Fruit fly (Drosophila melanogaster) whole organism, adult: Measurements from ENCODE around the gene BigH1.
A peak's percentile ranks its signal among the peaks of the same experiment; 100 is the strongest.

Experiments used
- CG11617 ChIP-seq: fragments of 200-800 bp; sonication (Bioruptor generic); optimal IDR thresholded peaks from 2 replicates; lab custom pipeline; 2017; ENCODE audit warnings: mild to moderate bottlenecking, missing biosample characterization, missing genetic modification reagents, missing genetic modification characterization
- CG12768 ChIP-seq: fragments of 200-800 bp; sonication (Bioruptor generic); optimal IDR thresholded peaks from 2 replicates; lab custom pipeline; 2017; ENCODE audit warnings: missing biosample characterization, missing genetic modification characterization, mild to moderate bottlenecking, moderate library complexity, missing genetic modification reagents
- CG14711 ChIP-seq: fragments of 200-800 bp; sonication (Bioruptor generic); optimal IDR thresholded peaks from 2 replicates; lab custom pipeline; 2018; ENCODE audit warnings: missing biosample characterization, mild to moderate bottlenecking, missing genetic modification characterization, moderate library complexity
- CG1620 ChIP-seq: fragments of 200-800 bp; sonication (Bioruptor generic); optimal IDR thresholded peaks from 2 replicates; lab custom pipeline; 2016; ENCODE audit warnings: missing biosample characterization, missing genetic modification characterization
- CG33017 ChIP-seq: fragments of 200-800 bp; sonication (Bioruptor generic); optimal IDR thresholded peaks from 2 replicates; lab custom pipeline; 2018; ENCODE audit warnings: missing biosample characterization, mild to moderate bottlenecking, missing genetic modification characterization, moderate library complexity
- CG5204 ChIP-seq: fragments of 200-800 bp; sonication (Bioruptor generic); optimal IDR thresholded peaks from 2 replicates; lab custom pipeline; 2016; ENCODE audit warnings: missing biosample characterization, missing genetic modification characterization
- CG7045 ChIP-seq: fragments of 200-800 bp; sonication (Bioruptor generic); optimal IDR thresholded peaks from 2 replicates; lab custom pipeline; 2017; ENCODE audit warnings: missing biosample characterization, mild to moderate bottlenecking, missing genetic modification characterization
- CG7101 ChIP-seq: fragments of 200-800 bp; sonication (Bioruptor generic); optimal IDR thresholded peaks from 2 replicates; lab custom pipeline; 2018; ENCODE audit warnings: missing biosample characterization, mild to moderate bottlenecking, missing genetic modification characterization, moderate library complexity
- Clk ChIP-seq: fragments of 200-800 bp; sonication (Bioruptor generic); optimal IDR thresholded peaks from 2 replicates; lab custom pipeline; 2017; ENCODE audit warnings: missing biosample characterization, missing genetic modification characterization
- Crg-1 ChIP-seq: fragments of 200-800 bp; sonication (Bioruptor generic); optimal IDR thresholded peaks from 2 replicates; lab custom pipeline; 2016; ENCODE audit warnings: missing biosample characterization, missing genetic modification characterization
- Hr96 ChIP-seq: fragments of 200-800 bp; sonication (Bioruptor generic); optimal IDR thresholded peaks from 2 replicates; lab custom pipeline; 2016; ENCODE audit warnings: missing biosample characterization, missing genetic modification characterization
- Mnt ChIP-seq: fragments of 200-800 bp; sonication (Bioruptor generic); optimal IDR thresholded peaks from 2 replicates; lab custom pipeline; 2016; ENCODE audit warnings: missing biosample characterization, mild to moderate bottlenecking, missing genetic modification characterization
- bab1 ChIP-seq: fragments of 200-800 bp; sonication (Bioruptor generic); optimal IDR thresholded peaks from 3 replicates; lab custom pipeline; 2019; ENCODE audit warnings: missing biosample characterization, mild to moderate bottlenecking, missing genetic modification characterization, moderate library complexity
- cic ChIP-seq: fragments of 200-800 bp; sonication (Bioruptor generic); optimal IDR thresholded peaks from 2 replicates; lab custom pipeline; 2017; ENCODE audit warnings: missing biosample characterization, mild to moderate bottlenecking, missing genetic modification characterization, moderate library complexity
- cnc ChIP-seq, 2 experiments: fragments of >200 bp; optimal IDR thresholded peaks; 2 replicates each; lab custom pipeline; 2017
- kay ChIP-seq: fragments of 200-800 bp; sonication (Bioruptor generic); peaks from one replicate; lab custom pipeline; 2016; ENCODE audit warnings: missing biosample characterization, missing genetic modification characterization, borderline replicate concordance
- ovo ChIP-seq: fragments of 200-800 bp; sonication (Bioruptor generic); optimal IDR thresholded peaks from 2 replicates; lab custom pipeline; 2016; ENCODE audit warnings: missing biosample characterization, missing genetic modification characterization
- pad ChIP-seq: fragments of 200-800 bp; sonication (Bioruptor generic); optimal IDR thresholded peaks from 3 replicates; lab custom pipeline; 2017; ENCODE audit warnings: missing biosample characterization, missing genetic modification characterization, mild to moderate bottlenecking, moderate library complexity, missing genetic modification reagents
- tj ChIP-seq: fragments of 200-800 bp; sonication (Bioruptor generic); optimal IDR thresholded peaks from 3 replicates; lab custom pipeline; 2017; ENCODE audit warnings: missing biosample characterization, mild to moderate bottlenecking, missing genetic modification characterization, moderate library complexity
- toe ChIP-seq: fragments of 200-800 bp; sonication (Bioruptor generic); optimal IDR thresholded peaks from 2 replicates; lab custom pipeline; 2016; ENCODE audit warnings: missing biosample characterization, missing genetic modification characterization

BigH1 gene

DNA sequence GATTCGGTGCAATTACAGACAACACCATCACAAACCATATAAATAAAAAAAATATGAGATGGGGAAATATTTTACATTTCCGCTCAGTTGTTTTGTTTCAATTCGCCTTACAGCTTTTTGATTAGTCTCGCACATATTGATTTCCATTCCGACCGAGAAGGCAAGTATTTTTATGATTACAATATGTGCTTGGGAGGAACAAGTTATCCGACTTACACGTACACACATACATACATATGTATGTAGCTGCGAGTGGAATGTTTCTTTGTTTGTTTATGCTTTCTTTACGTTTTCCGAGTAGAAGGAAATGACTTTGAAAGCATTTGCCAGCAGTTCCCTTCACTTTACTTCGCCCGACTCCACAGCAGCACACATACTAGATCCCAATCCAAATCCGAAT is 12.9 kb upstream of the BigH1 start:
- TF ChIP-seq pad = peak; percentile 78
- no peak for TF ChIP-seq Clk (GFP tag; lab: Kevin White, UChicago)
- TF ChIP-seq CG12768 = no peak

DNA sequence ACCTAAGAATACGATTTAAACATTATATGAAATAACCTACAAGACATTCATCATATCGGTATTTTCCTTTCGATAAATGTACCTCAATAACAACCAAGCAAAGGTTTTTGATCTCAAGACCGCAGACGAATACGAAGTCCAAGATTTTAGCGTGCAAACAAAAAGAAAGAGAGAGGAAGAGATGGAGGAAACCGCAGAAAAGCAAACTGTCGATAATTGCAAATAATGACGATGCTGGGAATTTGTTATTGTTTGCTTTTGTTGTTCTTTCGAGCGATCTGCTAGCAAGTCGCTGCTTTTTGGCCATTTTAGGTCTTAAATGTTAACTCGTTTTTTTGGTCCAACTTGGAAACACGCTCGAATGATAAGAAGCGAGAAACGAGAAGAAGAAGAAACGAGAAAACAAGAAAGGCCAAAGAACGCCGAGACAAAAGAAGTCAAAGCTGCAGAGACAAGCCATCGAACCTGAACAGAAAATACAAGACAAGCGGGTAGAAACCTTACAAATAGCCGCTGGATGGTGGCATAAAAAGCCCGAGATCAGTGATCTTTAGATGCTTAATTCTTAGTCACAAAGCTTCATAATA is 12.1 kb upstream of the BigH1 start:
- TF ChIP-seq pad = no peak
- no peak for TF ChIP-seq toe (GFP tag; lab: Kevin White, UChicago)
- TF ChIP-seq CG1620 (GFP tag; lab: Kevin White, UChicago) = no peak
- no peak for TF ChIP-seq CG7101 (tag; lab: Kevin White, UChicago)
- no peak for TF ChIP-seq CG7045 (GFP tag; lab: Kevin White, UChicago)
- TF ChIP-seq kay (GFP tag; lab: Kevin White, UChicago) = no peak
- TF ChIP-seq Hr96 (GFP tag; lab: Kevin White, UChicago) = no peak
- TF ChIP-seq CG12768 = no peak

DNA sequence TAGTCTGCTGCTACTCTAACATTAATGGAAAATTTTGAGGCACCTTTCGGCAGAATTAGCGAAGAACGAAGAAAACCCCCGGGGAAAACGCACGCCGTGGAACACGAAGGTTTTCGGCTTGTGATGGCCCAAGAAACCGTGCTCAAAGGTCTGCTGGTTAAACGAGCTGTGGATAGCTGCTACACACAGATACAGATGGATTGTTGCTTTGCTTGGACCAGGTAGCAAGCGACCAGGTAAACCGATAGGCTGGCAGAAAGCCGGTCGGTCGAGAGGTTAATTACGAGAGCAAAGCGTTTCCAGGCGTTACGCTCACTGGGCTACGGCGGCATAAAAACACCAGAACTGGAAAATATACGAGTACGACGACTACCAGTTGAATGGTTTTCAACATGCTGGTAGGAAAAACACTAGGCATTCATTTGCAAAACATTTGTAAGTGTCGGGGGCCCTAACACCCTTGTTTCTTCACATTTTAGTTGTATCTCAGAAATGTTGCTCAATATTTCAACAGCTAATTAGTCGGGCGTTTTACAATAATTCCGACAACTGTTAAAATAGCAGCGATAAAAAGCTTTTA is 10.9 kb upstream of the BigH1 start:
- no peak for TF ChIP-seq toe (GFP tag; lab: Kevin White, UChicago)
- no peak for TF ChIP-seq Clk (GFP tag; lab: Kevin White, UChicago)
- TF ChIP-seq tj (GFP tag; lab: Kevin White, UChicago) = no peak
- TF ChIP-seq CG12768 = no peak

DNA sequence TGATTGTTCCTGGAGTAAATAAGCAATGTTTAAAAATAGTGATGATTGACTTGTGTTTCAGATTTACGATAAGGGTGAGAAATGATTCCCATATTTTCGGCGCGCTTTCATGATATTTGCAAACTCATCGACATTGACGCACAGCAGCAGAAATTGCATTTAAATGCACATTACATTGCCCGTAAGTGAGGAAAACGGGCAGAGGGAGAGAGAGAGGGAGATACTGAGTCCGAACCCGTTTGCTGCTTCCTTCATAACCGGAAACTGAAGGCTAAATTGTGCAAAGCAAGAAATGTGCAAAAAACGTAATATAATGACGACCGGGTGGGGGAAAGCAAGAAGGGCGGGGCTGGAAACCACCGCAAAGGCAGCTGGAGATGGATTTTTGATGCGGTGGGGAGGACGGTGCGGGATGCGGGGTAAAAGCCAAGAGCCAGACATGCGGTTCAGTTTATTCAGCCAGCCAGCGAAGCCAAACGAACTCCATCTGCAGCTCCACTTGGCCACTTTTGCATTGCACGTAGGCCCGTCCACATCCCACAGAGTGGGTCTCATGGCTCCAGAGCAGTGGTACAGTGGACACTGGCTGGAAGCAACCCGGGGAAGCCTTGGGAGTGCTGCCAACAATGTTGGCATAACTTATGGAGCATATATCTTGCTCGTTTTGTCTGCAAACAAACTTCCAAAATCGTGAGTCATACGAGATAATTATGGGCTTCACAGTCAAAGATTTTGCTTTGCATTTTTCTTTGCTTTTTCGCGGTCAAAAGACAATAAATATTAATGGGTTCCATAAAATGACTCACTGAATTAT is 10.0 kb upstream of the BigH1 start:
- TF ChIP-seq Clk (GFP tag; lab: Kevin White, UChicago) = no peak
- peak; percentile 49 to 56 for TF ChIP-seq cnc (optimal IDR thresholded peaks at IDR 0.05; lab: Kevin White, UChicago)
- TF ChIP-seq CG7045 (GFP tag; lab: Kevin White, UChicago) = peak; percentile 5
- TF ChIP-seq tj (GFP tag; lab: Kevin White, UChicago) = peak; percentile 82
- no peak for TF ChIP-seq Hr96 (GFP tag; lab: Kevin White, UChicago)

DNA sequence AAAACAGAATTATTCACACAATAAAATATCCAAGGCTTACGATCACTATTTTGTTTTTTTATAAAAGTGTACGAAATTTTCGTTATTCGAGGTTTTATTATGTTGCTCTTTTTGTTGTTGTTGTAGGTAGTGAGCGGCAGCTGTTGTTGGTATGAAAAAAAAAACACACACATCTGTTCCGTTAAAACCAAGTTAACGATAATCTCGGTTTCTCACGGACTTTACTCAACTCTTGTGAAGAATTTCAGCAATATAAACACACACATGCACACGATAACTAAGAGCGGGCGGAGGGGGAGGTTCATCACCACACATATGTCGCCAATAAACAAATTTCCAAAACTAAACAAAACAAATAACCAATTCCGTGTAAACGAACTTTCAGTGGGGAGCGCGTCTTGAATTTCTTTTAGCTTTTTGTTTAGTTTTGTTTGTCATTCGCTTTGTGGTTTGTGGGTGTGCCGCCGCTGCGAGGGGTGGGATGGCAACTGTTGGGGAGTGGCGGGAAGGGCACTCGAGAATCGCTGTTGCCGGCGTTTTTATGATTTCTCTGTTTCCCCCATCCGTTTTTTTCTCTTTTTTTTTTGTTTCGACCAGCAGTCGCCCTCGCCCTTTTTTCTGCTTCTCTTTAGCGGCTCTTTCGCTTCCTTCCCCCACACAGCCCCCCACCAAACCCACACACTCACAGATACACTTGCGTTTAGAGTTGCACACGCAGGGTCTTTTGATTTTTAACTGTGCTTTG is 8.8 kb upstream of the BigH1 start:
- TF ChIP-seq pad (no peak), kay (GFP tag; lab: Kevin White, UChicago) (peak; percentile 57), CG1620 (GFP tag; lab: Kevin White, UChicago) (no peak), CG11617 (GFP tag; lab: Kevin White, UChicago) (no peak), Hr96 (GFP tag; lab: Kevin White, UChicago) (no peak), ovo (GFP tag; lab: Kevin White, UChicago) (no peak), CG12768 (no peak), CG5204 (no peak), Mnt (GFP tag; lab: Kevin White, UChicago) (no peak), bab1 (no peak), CG33017 (tag; lab: Kevin White, UChicago) (no peak), toe (GFP tag; lab: Kevin White, UChicago) (no peak), CG14711 (tag; lab: Kevin White, UChicago) (no peak), tj (GFP tag; lab: Kevin White, UChicago) (peak; percentile 98), cic (no peak), cnc (optimal IDR thresholded peaks at IDR 0.05; lab: Kevin White, UChicago) (peak in 1 of 2 experiments; percentile 52), Clk (GFP tag; lab: Kevin White, UChicago) (no peak), CG7045 (GFP tag; lab: Kevin White, UChicago) (no peak), Crg-1 (GFP tag; lab: Kevin White, UChicago) (peak; percentile 35), CG7101 (tag; lab: Kevin White, UChicago) (no peak)

DNA sequence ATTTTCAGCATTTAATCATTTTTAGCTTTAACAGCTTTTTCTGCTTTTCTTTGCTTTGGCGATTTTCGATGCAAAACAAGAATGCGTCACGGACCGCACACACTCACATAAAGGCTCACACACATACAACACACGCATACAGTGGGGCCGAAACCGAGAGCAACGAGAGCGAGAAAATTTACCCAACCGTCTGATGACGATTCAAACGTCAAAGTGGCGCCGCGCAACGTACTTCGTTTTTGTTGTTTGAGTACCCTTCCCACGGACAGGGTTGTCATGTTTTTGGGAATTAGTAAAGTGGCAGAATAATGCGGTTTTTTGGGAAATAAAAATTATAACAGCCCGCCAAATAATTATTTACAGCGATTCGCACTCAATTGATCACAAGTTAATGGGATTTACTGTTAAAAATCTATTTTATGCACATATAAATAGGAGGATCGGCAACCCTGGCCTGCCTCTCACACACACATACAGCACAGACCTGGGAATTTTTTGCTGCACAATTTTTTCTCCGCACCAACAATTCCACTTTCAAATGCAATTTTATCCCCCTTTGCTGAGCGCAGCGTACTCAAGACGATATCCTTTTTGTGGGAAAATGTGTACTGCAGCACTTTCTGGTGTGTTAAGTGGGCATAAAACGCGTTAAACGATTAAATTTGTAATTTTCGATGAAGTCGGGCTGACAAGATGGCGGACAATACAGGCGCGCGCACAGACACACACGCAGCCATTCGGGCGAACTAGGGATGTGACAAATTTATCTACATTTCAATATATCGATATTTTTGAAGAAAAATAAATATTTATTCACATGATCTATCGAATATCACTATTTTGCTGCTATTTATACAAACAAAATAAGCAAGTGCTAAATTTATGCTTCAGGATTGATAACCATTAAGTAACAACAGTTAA is 8.0 kb upstream of the BigH1 start:
- TF ChIP-seq CG5204 = peak; percentile 92
- TF ChIP-seq CG14711 (tag; lab: Kevin White, UChicago) = peak; percentile 100
- peak; percentile 92 for TF ChIP-seq CG7045 (GFP tag; lab: Kevin White, UChicago)
- TF ChIP-seq bab1 = peak; percentile 92
- peak; percentile 86 for TF ChIP-seq Clk (GFP tag; lab: Kevin White, UChicago)
- TF ChIP-seq cnc (optimal IDR thresholded peaks at IDR 0.05; lab: Kevin White, UChicago) = no peak
- TF ChIP-seq CG1620 (GFP tag; lab: Kevin White, UChicago) = peak; percentile 93
- peak; percentile 96 for TF ChIP-seq CG33017 (tag; lab: Kevin White, UChicago)
- peak; percentile 99 for TF ChIP-seq kay (GFP tag; lab: Kevin White, UChicago)
- TF ChIP-seq CG12768 = peak; percentile 98
- peak; percentile 17 for TF ChIP-seq ovo (GFP tag; lab: Kevin White, UChicago)
- peak; percentile 82 for TF ChIP-seq pad
- peak; percentile 95 for TF ChIP-seq toe (GFP tag; lab: Kevin White, UChicago)
- TF ChIP-seq CG11617 (GFP tag; lab: Kevin White, UChicago) = peak; percentile 94
- no peak for TF ChIP-seq tj (GFP tag; lab: Kevin White, UChicago)
- TF ChIP-seq cic = peak; percentile 83
- TF ChIP-seq Hr96 (GFP tag; lab: Kevin White, UChicago) = peak; percentile 94
- TF ChIP-seq Crg-1 (GFP tag; lab: Kevin White, UChicago) = peak; percentile 77
- TF ChIP-seq Mnt (GFP tag; lab: Kevin White, UChicago) = peak; percentile 87
- TF ChIP-seq CG7101 (tag; lab: Kevin White, UChicago) = peak; percentile 95
